Worm (Caenorhabditis elegans) whole organism, L4 larva: Measurements from ENCODE around the gene spt-5.

ENCODE experiments used
- F10B5.3 ChIP-seq: sonication (generic microtip); optimal IDR thresholded peaks from 2 replicates; lab custom pipeline; 2016; ENCODE audit warnings: mild to moderate bottlenecking, missing genetic modification characterization, missing compliant biosample characterization
- F26F4.8 ChIP-seq: fragments of 200-800 bp; sonication (Bioruptor generic); conservative IDR thresholded peaks from 2 replicates; pipeline ENCODE4 v1.3.6; 2022; ENCODE audit warnings: missing genetic modification characterization, missing compliant biosample characterization
- F37D6.2 ChIP-seq: sonication (generic microtip); optimal IDR thresholded peaks from 2 replicates; lab custom pipeline; 2016; ENCODE audit warnings: mild to moderate bottlenecking, missing genetic modification characterization, missing compliant biosample characterization
- F44E2.7 ChIP-seq: fragments of 200-800 bp; sonication (Bioruptor generic); IDR thresholded peaks from 2 replicates; pipeline ENCODE4 v2.1.2; 2022; ENCODE audit warnings: missing genetic modification characterization, missing compliant biosample characterization
- F49E8.2 ChIP-seq: sonication (generic microtip); optimal IDR thresholded peaks from 2 replicates; lab custom pipeline; 2016; ENCODE audit warnings: missing compliant biosample characterization, mild to moderate bottlenecking, missing genetic modification characterization, borderline replicate concordance
- R02D3.7 ChIP-seq: fragments of 150-350 bp; sonication (generic microtip); optimal IDR thresholded peaks from 3 replicates; lab custom pipeline; 2014; ENCODE audit warnings: missing biosample characterization, missing genetic modification characterization
- T20F7.1 ChIP-seq: fragments of 200-800 bp; sonication (Bioruptor generic); optimal IDR thresholded peaks from 2 replicates; lab custom pipeline; 2018; ENCODE audit warnings: mild to moderate bottlenecking, missing genetic modification characterization, missing compliant biosample characterization
- T26A8.4 ChIP-seq: fragments of 200-800 bp; sonication (Bioruptor generic); IDR thresholded peaks from 2 replicates; pipeline ENCODE4 v1.3.6; 2022; ENCODE audit warnings: missing genetic modification characterization, missing compliant biosample characterization
- Y105C5A.15 ChIP-seq: fragments of 200-800 bp; sonication (Bioruptor generic); IDR thresholded peaks from 2 replicates; pipeline ENCODE4 v1.3.6; 2022; ENCODE audit warnings: missing genetic modification characterization, missing compliant biosample characterization
- ZK546.5 ChIP-seq, 2 experiments: sonication (generic microtip); optimal IDR thresholded peaks; 2 replicates each; lab custom pipeline; 2017; ENCODE audit warnings: missing biosample characterization in 2 of 2, missing genetic modification characterization in 2 of 2
- aha-1 ChIP-seq: fragments of 150-350 bp; peaks from one replicate; lab custom pipeline; 2014; ENCODE audit warnings: missing biosample characterization, missing genetic modification characterization
- arid-1 ChIP-seq: fragments of 200-800 bp; sonication (Bioruptor generic); conservative IDR thresholded peaks from 2 replicates; pipeline ENCODE4 v1.3.6; 2022; ENCODE audit warnings: missing genetic modification reagents, missing genetic modification characterization, missing compliant biosample characterization
- ceh-44 ChIP-seq: fragments of 200-800 bp; sonication (Bioruptor generic); IDR thresholded peaks from 2 replicates; pipeline ENCODE4 v1.3.6; 2022; ENCODE audit warnings: missing genetic modification reagents, missing genetic modification characterization, missing compliant biosample characterization
- daf-12 ChIP-seq: fragments of 150-350 bp; optimal IDR thresholded peaks from 2 replicates; lab custom pipeline; 2014; ENCODE audit warnings: missing biosample characterization, missing genetic modification reagents, missing genetic modification characterization
- daf-16 ChIP-seq, 3 experiments: sonication (generic microtip); optimal IDR thresholded peaks; 2 replicates each; lab custom pipeline; 2016 to 2017; ENCODE audit warnings: missing genetic modification characterization in 3 of 3, missing genetic modification reagents in 3 of 3, mild to moderate bottlenecking in 2 of 3, missing compliant biosample characterization in 2 of 3, missing biosample characterization in 1 of 3, moderate library complexity in 1 of 3
- dmd-8 ChIP-seq: fragments of 200-800 bp; sonication (Bioruptor generic); IDR thresholded peaks from 2 replicates; pipeline ENCODE4 v1.3.6; 2022; ENCODE audit warnings: missing genetic modification characterization, missing compliant biosample characterization
- duxl-1 ChIP-seq: sonication (generic microtip); optimal IDR thresholded peaks from 2 replicates; lab custom pipeline; 2016; ENCODE audit warnings: mild to moderate bottlenecking, missing genetic modification characterization, moderate library complexity, missing compliant biosample characterization; ENCODE audit not compliant: poor library complexity
- dve-1 ChIP-seq: sonication (generic microtip); optimal IDR thresholded peaks from 2 replicates; lab custom pipeline; 2017; ENCODE audit warnings: antibody characterized with exemption, mild to moderate bottlenecking, missing genetic modification characterization, missing compliant biosample characterization; ENCODE audit not compliant: insufficient read depth
- hif-1 ChIP-seq, 2 experiments: sonication (generic microtip); optimal IDR thresholded peaks; 2 replicates each; lab custom pipeline; 2016 to 2017; ENCODE audit warnings: missing compliant biosample characterization in 2 of 2, missing genetic modification characterization in 2 of 2, missing genetic modification reagents in 2 of 2, missing genotype in 2 of 2, mild to moderate bottlenecking in 1 of 2
- hlh-11 ChIP-seq: fragments of 200-800 bp; sonication (Bioruptor generic); optimal IDR thresholded peaks from 2 replicates; lab custom pipeline; 2018; ENCODE audit warnings: mild to moderate bottlenecking, missing genetic modification characterization, missing compliant biosample characterization
- hlh-30 ChIP-seq: sonication (generic microtip); optimal IDR thresholded peaks from 2 replicates; lab custom pipeline; 2017; ENCODE audit warnings: antibody characterized with exemption, mild to moderate bottlenecking, missing genetic modification characterization, missing compliant biosample characterization; ENCODE audit not compliant: insufficient read depth
- lin-13 ChIP-seq: fragments of 150-350 bp; optimal IDR thresholded peaks from 2 replicates; lab custom pipeline; 2014; ENCODE audit warnings: missing biosample characterization, missing genetic modification reagents, missing genetic modification characterization
- lin-15B ChIP-seq: fragments of 150-350 bp; sonication (generic microtip); optimal IDR thresholded peaks from 3 replicates; lab custom pipeline; 2014; ENCODE audit warnings: missing biosample characterization, missing genetic modification characterization
- lin-29 ChIP-seq: fragments of 200-800 bp; sonication (Bioruptor generic); IDR thresholded peaks from 2 replicates; pipeline ENCODE4 v1.3.6; 2022; ENCODE audit warnings: missing genetic modification reagents, missing genetic modification characterization, missing compliant biosample characterization
- lir-3 ChIP-seq: sonication (generic microtip); optimal IDR thresholded peaks from 2 replicates; lab custom pipeline; 2016; ENCODE audit warnings: mild to moderate bottlenecking, missing genetic modification characterization, missing compliant biosample characterization
- lsy-2 ChIP-seq, 2 experiments: fragments of 150-350 bp in 1 of 2; sonication (generic microtip) in 1 of 2; optimal IDR thresholded peaks; 2 replicates each; lab custom pipeline; 2014 to 2017; ENCODE audit warnings: missing biosample characterization in 2 of 2, missing genetic modification characterization in 2 of 2
- mdl-1 ChIP-seq, 2 experiments: fragments of 150-350 bp in 1 of 2; sonication (generic microtip) in 1 of 2; optimal IDR thresholded peaks; 2 replicates each; lab custom pipeline; 2014 to 2017; ENCODE audit warnings: missing biosample characterization in 2 of 2, missing genetic modification characterization in 2 of 2
- nhr-10 ChIP-seq: fragments of 150-350 bp; optimal IDR thresholded peaks from 2 replicates; lab custom pipeline; 2014; ENCODE audit warnings: missing biosample characterization, missing genetic modification characterization
- nhr-42 ChIP-seq: fragments of 200-800 bp; sonication (Bioruptor generic); IDR thresholded peaks from 2 replicates; pipeline ENCODE4 v1.3.6; 2022; ENCODE audit warnings: missing genetic modification characterization, missing compliant biosample characterization
- nhr-48 ChIP-seq: sonication (generic microtip); optimal IDR thresholded peaks from 2 replicates; lab custom pipeline; 2016; ENCODE audit warnings: mild to moderate bottlenecking, missing genetic modification characterization, missing compliant biosample characterization
- nhr-6 ChIP-seq: fragments of 150-350 bp; optimal IDR thresholded peaks from 2 replicates; lab custom pipeline; 2014; ENCODE audit warnings: missing biosample characterization, missing genetic modification characterization
- nhr-77 ChIP-seq: fragments of 150-350 bp; optimal IDR thresholded peaks from 2 replicates; lab custom pipeline; 2014; ENCODE audit warnings: missing biosample characterization, missing genetic modification characterization
- sdz-12 ChIP-seq: fragments of 200-800 bp; sonication (Bioruptor generic); optimal IDR thresholded peaks from 2 replicates; lab custom pipeline; 2018; ENCODE audit warnings: mild to moderate bottlenecking, missing genetic modification characterization, missing compliant biosample characterization
- spr-1 ChIP-seq: sonication (generic microtip); optimal IDR thresholded peaks from 2 replicates; lab custom pipeline; 2016; ENCODE audit warnings: mild to moderate bottlenecking, missing genetic modification characterization, missing compliant biosample characterization
- unc-130 ChIP-seq: sonication (generic microtip); optimal IDR thresholded peaks from 2 replicates; lab custom pipeline; 2016; ENCODE audit warnings: missing genetic modification reagents, missing genetic modification characterization, missing compliant biosample characterization
- unc-39 ChIP-seq: sonication (generic microtip); optimal IDR thresholded peaks from 2 replicates; lab custom pipeline; 2017; ENCODE audit warnings: missing biosample characterization, missing genetic modification characterization
- vab-7 ChIP-seq: fragments of 200-800 bp; sonication (Bioruptor generic); IDR thresholded peaks from 2 replicates; pipeline ENCODE4 v1.3.6; 2022; ENCODE audit warnings: missing genetic modification reagents, missing genetic modification characterization, missing compliant biosample characterization
- zfp-2 ChIP-seq: sonication (generic microtip); optimal IDR thresholded peaks from 2 replicates; lab custom pipeline; 2016; ENCODE audit warnings: mild to moderate bottlenecking, missing genetic modification characterization, missing compliant biosample characterization
- zfp-3 ChIP-seq: fragments of 200-800 bp; sonication (Bioruptor generic); conservative IDR thresholded peaks from 2 replicates; pipeline ENCODE4 v1.3.6; 2022; ENCODE audit warnings: missing genetic modification reagents, missing genetic modification characterization, missing compliant biosample characterization
- zip-2 ChIP-seq: fragments of 150-350 bp; optimal IDR thresholded peaks from 2 replicates; lab custom pipeline; 2014; ENCODE audit warnings: missing biosample characterization, missing genetic modification characterization

spt-5 gene

DNA sequence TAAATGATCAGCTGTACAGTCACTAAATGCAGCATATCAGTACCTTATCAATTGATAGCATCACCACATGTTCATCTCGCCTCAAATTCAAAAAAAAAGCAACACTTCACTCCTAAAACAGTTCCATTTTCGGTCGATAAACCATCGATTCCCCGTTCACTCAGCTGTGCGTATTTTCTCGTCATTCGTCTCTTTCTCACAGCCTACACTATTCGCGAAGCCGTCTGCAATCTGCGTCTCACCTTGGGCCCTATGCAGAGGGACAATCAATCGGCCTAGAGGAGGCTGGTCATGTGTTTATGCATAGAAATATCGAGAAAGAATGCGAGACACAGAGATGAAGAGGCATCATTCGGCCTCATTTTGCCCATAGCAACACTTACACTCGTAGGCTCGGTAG lies 18.9 kb upstream of the spt-5 start (continued):
- TF ChIP-seq unc-130 (GFP tag; lab: Kevin White, UChicago) (peak; percentile 22), zfp-2 (tag; lab: Kevin White, UChicago) (no peak), F10B5.3 (peak; percentile 42), ceh-44 (GFP tag; lab: Robert Waterston, UW) (no peak), daf-12 (no peak), T20F7.1 (peak; percentile 81), vab-7 (GFP tag; lab: Robert Waterston, UW) (no peak; the same call in 1 of the 2 replicates), sdz-12 (GFP tag; lab: Kevin White, UChicago) (peak; percentile 49), F37D6.2 (tag; lab: Kevin White, UChicago) (peak; percentile 23), hlh-11 (tag; lab: Kevin White, UChicago) (peak; percentile 100), lin-13 (GFP tag; lab: Kevin White, UChicago) (peak; percentile 85), F26F4.8 (GFP tag; lab: Robert Waterston, UW) (no peak), hif-1 (tag; optimal IDR thresholded peaks at IDR 0.05; lab: Kevin White, UChicago) (peak in 1 of 2 experiments; percentile 79), lsy-2 (tag; optimal IDR thresholded peaks at IDR 0.05; lab: Kevin White, UChicago) (peak; percentile 84 to 90), F44E2.7 (GFP tag; lab: Robert Waterston, UW) (no peak), ZK546.5 (tag; optimal IDR thresholded peaks at IDR 0.05; lab: Kevin White, UChicago) (peak in 1 of 2 experiments; percentile 48), aha-1 (tag; lab: Kevin White, UChicago) (peak; percentile 95), T26A8.4 (GFP tag; lab: Robert Waterston, UW) (peak; percentile 90), F49E8.2 (no peak), Y105C5A.15 (GFP tag; lab: Robert Waterston, UW) (no peak), lin-15B (tag; lab: Kevin White, UChicago) (no peak), zip-2 (peak; percentile 65), dmd-8 (GFP tag; lab: Robert Waterston, UW) (no peak), nhr-42 (peak; percentile 66; the same call in 1 of the 2 replicates), nhr-10 (tag; lab: Kevin White, UChicago) (peak; percentile 93), zfp-3 (GFP tag; lab: Robert Waterston, UW) (peak; percentile 76), lin-29 (GFP tag; lab: Robert Waterston, UW) (no peak), R02D3.7 (tag; lab: Kevin White, UChicago) (no peak), arid-1 (no peak), nhr-48 (tag; lab: Kevin White, UChicago) (peak; percentile 94), spr-1 (tag; lab: Kevin White, UChicago) (peak; percentile 67), mdl-1 (tag; optimal IDR thresholded peaks at IDR 0.05; lab: Kevin White, UChicago) (peak in 1 of 2 experiments; percentile 70), unc-39 (tag; lab: Kevin White, UChicago) (no peak), nhr-6 (tag; lab: Kevin White, UChicago) (peak; percentile 66), lir-3 (tag; lab: Kevin White, UChicago) (no peak), duxl-1 (tag; lab: Kevin White, UChicago) (peak; percentile 29)
- TF ChIP-seq, all 104 proteins: peak for 60

ce11 chrIV:12033985-12034384 lies 17.3 kb upstream of the spt-5 start, which contains the start of gene sqst-1:
Gene sqst-1 (plus strand): TSS chrIV:12034282.
- TF ChIP-seq daf-16 (GFP tag; optimal IDR thresholded peaks at IDR 0.05; lab: Kevin White, UChicago) (no peak), daf-16 (tag; optimal IDR thresholded peaks at IDR 0.05; lab: Kevin White, UChicago) (peak; percentile 20), arid-1 (no peak), dve-1 (tag; lab: Kevin White, UChicago) (peak; percentile 40), hlh-30 (tag; lab: Kevin White, UChicago) (peak; percentile 36), nhr-77 (tag; lab: Kevin White, UChicago) (peak; percentile 32)
